Fruit fly (Drosophila melanogaster): ENCODE measurements around the gene rux.

Gene rux

dm6 chrX:5995951-5996350 lies 41.6 kb downstream of the rux start:
- no peak for TF ChIP-seq EcR (GFP tag; optimal IDR thresholded peaks at IDR 0.05)
- TF ChIP-seq psq (optimal IDR thresholded peaks at IDR 0.05): no peak
- no peak for TF ChIP-seq usp (GFP tag; optimal IDR thresholded peaks at IDR 0.05)
- TF ChIP-seq pan (optimal IDR thresholded peaks at IDR 0.05): no peak
- no peak for TF ChIP-seq CG8478 (optimal IDR thresholded peaks at IDR 0.05)
- TF ChIP-seq Dll (optimal IDR thresholded peaks at IDR 0.05): no peak

- TF ChIP-seq pan (optimal IDR thresholded peaks at IDR 0.05) (no peak), psq (optimal IDR thresholded peaks at IDR 0.05) (no peak), EcR (GFP tag; optimal IDR thresholded peaks at IDR 0.05) (no peak), Dll (optimal IDR thresholded peaks at IDR 0.05) (no peak), CG8478 (optimal IDR thresholded peaks at IDR 0.05) (no peak), usp (GFP tag; optimal IDR thresholded peaks at IDR 0.05) (no peak)
These were observed 44.8 kb downstream of the rux start for dm6 chrX:5992767-5993325.

dm6 chrX:5992141-5992540 lies 45.5 kb downstream of the rux start:
- TF ChIP-seq EcR (GFP tag; optimal IDR thresholded peaks at IDR 0.05): no peak

- no peak for TF ChIP-seq CG8478 (optimal IDR thresholded peaks at IDR 0.05)
- TF ChIP-seq Dll (optimal IDR thresholded peaks at IDR 0.05): no peak
- no peak for TF ChIP-seq EcR (GFP tag; optimal IDR thresholded peaks at IDR 0.05)
- TF ChIP-seq psq (optimal IDR thresholded peaks at IDR 0.05): no peak
- TF ChIP-seq usp (GFP tag; optimal IDR thresholded peaks at IDR 0.05): no peak
- TF ChIP-seq pan (optimal IDR thresholded peaks at IDR 0.05): no peak
These were observed 48.2 kb downstream of the rux start for dm6 chrX:5989368-5989767.

dm6 chrX:5988088-5988987 lies 49.3 kb downstream of the rux start, which contains the start of gene CG5966:
TSS of gene CG5966 (plus strand) at chrX:5988791.
- TF ChIP-seq EcR (GFP tag; optimal IDR thresholded peaks at IDR 0.05) (no peak), CG8478 (optimal IDR thresholded peaks at IDR 0.05) (no peak), psq (optimal IDR thresholded peaks at IDR 0.05) (no peak), usp (GFP tag; optimal IDR thresholded peaks at IDR 0.05) (no peak), Dll (optimal IDR thresholded peaks at IDR 0.05) (no peak), pan (optimal IDR thresholded peaks at IDR 0.05) (no peak)

- no peak for TF ChIP-seq EcR (GFP tag; optimal IDR thresholded peaks at IDR 0.05)
These were observed 50.2 kb downstream of the rux start for dm6 chrX:5987362-5987761.

Data from whole organism.